Worm (Caenorhabditis elegans) whole organism, late embryonic: ENCODE measurements around the gene str-193.

Experiments used
- F13H6.1 ChIP-seq: sonication (generic microtip); optimal IDR thresholded peaks from 2 replicates; lab custom pipeline; 2016; ENCODE audit warnings: missing genetic modification characterization, missing compliant biosample characterization
- K02D7.2 ChIP-seq: sonication (generic microtip); optimal IDR thresholded peaks from 2 replicates; lab custom pipeline; 2017; ENCODE audit warnings: mild to moderate bottlenecking, missing genetic modification characterization, missing compliant biosample characterization
- elt-2 ChIP-seq: sonication (generic microtip); optimal IDR thresholded peaks from 2 replicates; lab custom pipeline; 2016; ENCODE audit warnings: missing genetic modification reagents, missing genetic modification characterization, missing compliant biosample characterization
- rnt-1 ChIP-seq: sonication (generic microtip); optimal IDR thresholded peaks from 2 replicates; lab custom pipeline; 2016; ENCODE audit warnings: missing genetic modification characterization, missing compliant biosample characterization
- sox-4 ChIP-seq: sonication (generic microtip); optimal IDR thresholded peaks from 2 replicates; lab custom pipeline; 2017; ENCODE audit warnings: mild to moderate bottlenecking, missing genetic modification characterization, inconsistent platforms, missing compliant biosample characterization
- ttx-3 ChIP-seq: sonication (generic microtip); optimal IDR thresholded peaks from 2 replicates; lab custom pipeline; 2016; ENCODE audit warnings: missing genetic modification reagents, missing genetic modification characterization, missing compliant biosample characterization

- TF ChIP-seq ttx-3: no peak
- no peak for TF ChIP-seq K02D7.2 (tag; lab: Kevin White, UChicago)
- no peak for TF ChIP-seq F13H6.1
- no peak for TF ChIP-seq rnt-1 (tag; lab: Kevin White, UChicago)
- no peak for TF ChIP-seq sox-4 (tag; lab: Kevin White, UChicago)
- no peak for TF ChIP-seq elt-2 (tag; lab: Kevin White, UChicago)
Measured at ce11 chrV:9816390-9816789, 5.2 kb downstream of the str-193 start, which contains the start of gene sru-31.
